Worm (Caenorhabditis elegans) whole organism, late embryonic: ENCODE measurements around the gene F35C11.6.

Experiments
- C08G9.2 ChIP-seq: sonication (generic microtip); optimal IDR thresholded peaks from 2 replicates; lab custom pipeline; 2016; ENCODE audit warnings: mild to moderate bottlenecking, missing genetic modification characterization, moderate library complexity, missing compliant biosample characterization
- C38D4.7 ChIP-seq: fragments of 200-800 bp; sonication (Bioruptor generic); optimal IDR thresholded peaks from 2 replicates; lab custom pipeline; 2018; ENCODE audit warnings: mild to moderate bottlenecking, missing genetic modification characterization, moderate library complexity, missing compliant biosample characterization
- K02D7.2 ChIP-seq: sonication (generic microtip); optimal IDR thresholded peaks from 2 replicates; lab custom pipeline; 2017; ENCODE audit warnings: mild to moderate bottlenecking, missing genetic modification characterization, missing compliant biosample characterization
- ceh-18 ChIP-seq: sonication (generic microtip); optimal IDR thresholded peaks from 2 replicates; lab custom pipeline; 2016; ENCODE audit warnings: missing genetic modification characterization, missing compliant biosample characterization
- ceh-19 ChIP-seq: fragments of 200-800 bp; sonication (Bioruptor generic); optimal IDR thresholded peaks from 2 replicates; lab custom pipeline; 2018; ENCODE audit warnings: mild to moderate bottlenecking, missing genetic modification characterization, missing compliant biosample characterization
- ceh-2 ChIP-seq: sonication (generic microtip); optimal IDR thresholded peaks from 2 replicates; lab custom pipeline; 2016; ENCODE audit warnings: missing genotype, missing genetic modification characterization, missing compliant biosample characterization
- ceh-24 ChIP-seq: sonication (generic microtip); optimal IDR thresholded peaks from 2 replicates; lab custom pipeline; 2016; ENCODE audit warnings: mild to moderate bottlenecking, missing genetic modification characterization, missing compliant biosample characterization
- ceh-30 ChIP-seq: fragments of 150-350 bp; optimal IDR thresholded peaks from 2 replicates; lab custom pipeline; 2014; ENCODE audit warnings: missing biosample characterization, missing genetic modification characterization
- ceh-45 ChIP-seq: fragments of 200-800 bp; sonication (Bioruptor generic); IDR thresholded peaks from 2 replicates; pipeline ENCODE4 v1.3.6; 2022; ENCODE audit warnings: missing genetic modification reagents, missing genetic modification characterization, missing compliant biosample characterization
- che-1 ChIP-seq: sonication (generic microtip); optimal IDR thresholded peaks from 2 replicates; lab custom pipeline; 2016; ENCODE audit warnings: mild to moderate bottlenecking, missing genetic modification characterization, missing compliant biosample characterization
- dmd-4 ChIP-seq: sonication (generic microtip); optimal IDR thresholded peaks from 2 replicates; lab custom pipeline; 2016; ENCODE audit warnings: borderline replicate concordance, missing genetic modification characterization, missing compliant biosample characterization
- dve-1 ChIP-seq: sonication (generic microtip); optimal IDR thresholded peaks from 2 replicates; lab custom pipeline; 2017; ENCODE audit warnings: antibody characterized with exemption, mild to moderate bottlenecking, missing genetic modification characterization, missing compliant biosample characterization
- elt-2 ChIP-seq: sonication (generic microtip); optimal IDR thresholded peaks from 2 replicates; lab custom pipeline; 2016; ENCODE audit warnings: missing genetic modification reagents, missing genetic modification characterization, missing compliant biosample characterization
- elt-4 ChIP-seq: sonication (generic microtip); optimal IDR thresholded peaks from 2 replicates; lab custom pipeline; 2016; ENCODE audit warnings: missing genetic modification characterization, missing compliant biosample characterization
- ets-4 ChIP-seq: sonication (generic microtip); optimal IDR thresholded peaks from 2 replicates; lab custom pipeline; 2016; ENCODE audit warnings: missing genetic modification characterization, missing compliant biosample characterization
- fkh-6 ChIP-seq: sonication (generic microtip); optimal IDR thresholded peaks from 2 replicates; lab custom pipeline; 2016; ENCODE audit warnings: missing genetic modification characterization, missing compliant biosample characterization
- gmeb-2 ChIP-seq: sonication (generic microtip); optimal IDR thresholded peaks from 2 replicates; lab custom pipeline; 2016; ENCODE audit warnings: missing genetic modification characterization, inconsistent platforms, missing compliant biosample characterization
- hlh-13 ChIP-seq: fragments of 200-800 bp; sonication (Bioruptor generic); optimal IDR thresholded peaks from 2 replicates; lab custom pipeline; 2018; ENCODE audit warnings: mild to moderate bottlenecking, missing genetic modification characterization, missing compliant biosample characterization
- lin-11 ChIP-seq: fragments of 200-800 bp; sonication (Bioruptor generic); optimal IDR thresholded peaks from 2 replicates; lab custom pipeline; 2018; ENCODE audit warnings: mild to moderate bottlenecking, missing genetic modification characterization, missing compliant biosample characterization
- nfya-1 ChIP-seq: sonication (generic microtip); optimal IDR thresholded peaks from 2 replicates; lab custom pipeline; 2017; ENCODE audit warnings: missing genetic modification characterization, mild to moderate bottlenecking, missing compliant biosample characterization, antibody characterized with exemption, moderate library complexity
- nhr-11 ChIP-seq: fragments of 150-350 bp; optimal IDR thresholded peaks from 2 replicates; lab custom pipeline; 2014; ENCODE audit warnings: missing biosample characterization, missing genetic modification characterization
- odd-2 ChIP-seq: sonication (generic microtip); optimal IDR thresholded peaks from 2 replicates; lab custom pipeline; 2017; ENCODE audit warnings: antibody characterized with exemption, mild to moderate bottlenecking, missing genetic modification characterization, missing compliant biosample characterization
- pag-3 ChIP-seq: sonication (generic microtip); optimal IDR thresholded peaks from 2 replicates; lab custom pipeline; 2016; ENCODE audit warnings: missing compliant biosample characterization, missing genetic modification characterization, borderline replicate concordance
- pat-9 ChIP-seq: fragments of 200-800 bp; sonication (Bioruptor generic); optimal IDR thresholded peaks from 2 replicates; lab custom pipeline; 2018; ENCODE audit warnings: mild to moderate bottlenecking, missing genetic modification characterization, moderate library complexity, missing compliant biosample characterization
- rnt-1 ChIP-seq: sonication (generic microtip); optimal IDR thresholded peaks from 2 replicates; lab custom pipeline; 2016; ENCODE audit warnings: missing genetic modification characterization, missing compliant biosample characterization
- sox-2 ChIP-seq: fragments of 200-800 bp; sonication (Bioruptor generic); IDR thresholded peaks from 2 replicates; pipeline ENCODE4 v1.3.6; 2022; ENCODE audit warnings: missing genetic modification reagents, missing genetic modification characterization, missing compliant biosample characterization
- sox-4 ChIP-seq: sonication (generic microtip); optimal IDR thresholded peaks from 2 replicates; lab custom pipeline; 2017; ENCODE audit warnings: mild to moderate bottlenecking, missing genetic modification characterization, inconsistent platforms, missing compliant biosample characterization
- syd-9 ChIP-seq: sonication (generic microtip); optimal IDR thresholded peaks from 2 replicates; lab custom pipeline; 2016; ENCODE audit warnings: mild to moderate bottlenecking, missing genetic modification characterization, moderate library complexity, missing compliant biosample characterization
- tbx-2 ChIP-seq: sonication (generic microtip); optimal IDR thresholded peaks from 2 replicates; lab custom pipeline; 2016; ENCODE audit warnings: missing genetic modification characterization, missing compliant biosample characterization
- ttx-3 ChIP-seq: sonication (generic microtip); optimal IDR thresholded peaks from 2 replicates; lab custom pipeline; 2016; ENCODE audit warnings: missing genetic modification reagents, missing genetic modification characterization, missing compliant biosample characterization
- unc-3 ChIP-seq, 2 experiments: fragments of 200-800 bp in 1 of 2; sonication (Bioruptor generic) in 1 of 2; sonication (generic microtip) in 1 of 2; conservative IDR thresholded peaks in 1 of 2; optimal IDR thresholded peaks in 1 of 2; 2 replicates each; pipeline versions ENCODE4 v1.3.6 to Lab custom; 2016 to 2022; ENCODE audit warnings: missing compliant biosample characterization in 2 of 2, missing genetic modification characterization in 2 of 2, missing genetic modification reagents in 1 of 2
- unc-42 ChIP-seq: sonication (generic microtip); optimal IDR thresholded peaks from 2 replicates; lab custom pipeline; 2016; ENCODE audit warnings: missing genotype, missing genetic modification characterization, missing compliant biosample characterization
- unc-55 ChIP-seq: sonication (generic microtip); optimal IDR thresholded peaks from 2 replicates; lab custom pipeline; 2017; ENCODE audit warnings: missing biosample characterization, missing genetic modification reagents, missing genetic modification characterization
- zip-5 ChIP-seq: sonication (generic microtip); optimal IDR thresholded peaks from 2 replicates; lab custom pipeline; 2016; ENCODE audit warnings: missing genetic modification characterization, missing compliant biosample characterization

The F35C11.6 gene

DNA sequence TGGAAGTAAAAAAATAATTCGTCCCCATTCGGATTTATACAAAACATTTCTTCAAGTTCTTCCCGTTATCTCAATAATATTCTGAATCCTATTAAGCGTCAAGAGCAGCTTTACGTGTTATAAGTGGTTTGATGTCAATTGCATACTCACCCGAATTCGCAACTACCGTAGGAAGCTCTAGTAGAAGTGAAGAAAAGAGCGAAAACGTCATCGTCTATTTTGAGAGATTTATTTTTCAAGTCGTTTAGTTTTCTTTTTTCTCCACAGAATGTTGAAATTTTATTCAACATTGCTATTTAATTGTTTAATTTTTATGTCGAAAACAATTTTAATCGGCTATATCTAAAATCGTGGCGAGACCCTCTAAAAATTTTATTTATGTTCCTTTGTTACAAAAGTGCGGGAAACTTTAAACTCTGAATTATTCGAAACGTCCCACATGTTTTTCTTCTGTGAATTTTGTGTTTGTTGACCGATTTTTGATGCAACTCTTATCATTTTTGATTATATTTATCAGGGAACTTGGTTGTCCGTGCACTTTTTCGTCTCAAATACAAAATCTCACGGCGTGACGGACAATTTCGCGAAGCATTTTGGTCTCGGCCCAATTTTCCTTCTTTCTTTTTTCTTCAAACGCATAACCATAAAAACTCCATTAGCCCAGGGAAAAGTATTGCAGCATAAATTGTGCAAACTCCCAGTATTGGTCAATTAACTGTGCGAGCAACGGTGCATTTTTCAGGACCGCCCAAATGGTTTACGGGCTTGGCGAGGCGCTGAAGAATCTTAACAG, 11.1 kb upstream of the F35C11.6 start, which contains the start of gene tdc-1:
Gene tdc-1, plus strand, starts transcription at position 743 of the 793 bp plus-strand sequence.
- no peak for TF ChIP-seq rnt-1 (tag; lab: Kevin White, UChicago)
- TF ChIP-seq nfya-1 (tag; lab: Kevin White, UChicago) = no peak
- no peak for TF ChIP-seq dmd-4 (tag; lab: Kevin White, UChicago)
- TF ChIP-seq elt-2 = peak; percentile 3
- TF ChIP-seq odd-2 (tag; lab: Kevin White, UChicago) = no peak

DNA sequence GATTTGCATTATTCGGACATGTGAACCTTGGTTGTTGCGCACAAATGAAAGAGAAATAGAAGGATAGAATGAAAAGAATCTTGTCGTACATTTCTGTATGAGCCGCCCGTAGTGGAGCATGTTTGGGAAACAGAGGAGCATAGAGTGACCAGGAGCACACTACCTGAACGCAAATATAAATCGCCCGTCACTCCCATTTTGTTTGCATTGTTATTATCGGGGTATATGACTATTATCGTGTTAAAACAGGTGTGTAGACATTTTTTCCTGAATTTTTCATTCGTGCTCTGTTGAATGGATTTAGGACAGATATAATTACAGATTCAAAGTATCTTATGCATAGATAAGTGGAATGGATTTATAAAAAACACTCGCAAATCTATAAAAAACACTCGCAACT, 10.4 kb upstream of the F35C11.6 start, which contains the start of gene K01C8.2:
Gene K01C8.2, minus strand, starts transcription at position 101 of the 400 bp plus-strand sequence.
- TF ChIP-seq dve-1 (tag; lab: Kevin White, UChicago) = no peak
- no peak for TF ChIP-seq rnt-1 (tag; lab: Kevin White, UChicago)
- no peak for TF ChIP-seq unc-55
- no peak for TF ChIP-seq ceh-30 (tag; lab: Kevin White, UChicago)
- no peak for TF ChIP-seq lin-11 (tag; lab: Kevin White, UChicago)
- no peak for TF ChIP-seq C08G9.2 (tag; lab: Kevin White, UChicago)
- no peak for TF ChIP-seq pat-9 (tag; lab: Kevin White, UChicago)
- no peak for TF ChIP-seq ceh-18 (tag; lab: Kevin White, UChicago)
- no peak for TF ChIP-seq hlh-13 (GFP tag; lab: Kevin White, UChicago)
- no peak for TF ChIP-seq zip-5
- TF ChIP-seq tbx-2 (tag; lab: Kevin White, UChicago) = no peak
- no peak for TF ChIP-seq ceh-2 (tag; lab: Kevin White, UChicago)
- TF ChIP-seq ceh-45 (GFP tag; lab: Robert Waterston, UW) = no peak
- no peak for TF ChIP-seq ceh-19 (GFP tag; lab: Kevin White, UChicago)
- no peak for TF ChIP-seq ceh-24 (tag; lab: Kevin White, UChicago)
- TF ChIP-seq unc-42 (tag; lab: Kevin White, UChicago) = no peak
- no peak for TF ChIP-seq K02D7.2 (tag; lab: Kevin White, UChicago)
- no peak for TF ChIP-seq unc-3 (GFP tag; conservative IDR thresholded peaks at IDR 0.05; lab: Robert Waterston, UW)
- no peak for TF ChIP-seq unc-3 (tag; optimal IDR thresholded peaks at IDR 0.05; lab: Kevin White, UChicago)

DNA sequence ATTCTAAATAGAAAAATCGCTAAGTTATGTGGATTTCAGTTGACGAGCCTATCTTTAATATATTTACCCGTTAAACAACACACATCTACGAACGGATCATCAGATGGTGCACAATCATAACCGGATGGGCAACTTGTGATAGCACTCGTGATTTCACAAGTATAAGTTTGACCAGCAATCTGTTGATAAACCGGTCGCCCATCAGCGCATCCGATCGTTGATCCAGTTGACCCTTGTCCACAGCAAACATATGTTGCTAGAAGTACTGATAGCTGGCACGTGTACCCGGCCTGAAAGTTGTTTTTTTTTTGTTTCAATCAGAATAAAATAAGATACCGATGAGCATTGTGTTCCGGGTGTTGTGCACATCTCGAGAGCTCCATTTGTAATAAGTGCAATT, 8.7 kb upstream of the F35C11.6 start:
- TF ChIP-seq elt-2 = no peak
- TF ChIP-seq ets-4 (tag; lab: Kevin White, UChicago) = no peak
- no peak for TF ChIP-seq fkh-6 (tag; lab: Kevin White, UChicago)
- TF ChIP-seq sox-2 (GFP tag; lab: Robert Waterston, UW) = no peak
- no peak for TF ChIP-seq pag-3 (tag; lab: Kevin White, UChicago)
- no peak for TF ChIP-seq syd-9 (tag; lab: Kevin White, UChicago)
- no peak for TF ChIP-seq nhr-11
- no peak for TF ChIP-seq unc-42 (tag; lab: Kevin White, UChicago)
- TF ChIP-seq sox-4 (tag; lab: Kevin White, UChicago) = no peak
- no peak for TF ChIP-seq C38D4.7 (GFP tag; lab: Kevin White, UChicago)
- no peak for TF ChIP-seq elt-4 (tag; lab: Kevin White, UChicago)

DNA sequence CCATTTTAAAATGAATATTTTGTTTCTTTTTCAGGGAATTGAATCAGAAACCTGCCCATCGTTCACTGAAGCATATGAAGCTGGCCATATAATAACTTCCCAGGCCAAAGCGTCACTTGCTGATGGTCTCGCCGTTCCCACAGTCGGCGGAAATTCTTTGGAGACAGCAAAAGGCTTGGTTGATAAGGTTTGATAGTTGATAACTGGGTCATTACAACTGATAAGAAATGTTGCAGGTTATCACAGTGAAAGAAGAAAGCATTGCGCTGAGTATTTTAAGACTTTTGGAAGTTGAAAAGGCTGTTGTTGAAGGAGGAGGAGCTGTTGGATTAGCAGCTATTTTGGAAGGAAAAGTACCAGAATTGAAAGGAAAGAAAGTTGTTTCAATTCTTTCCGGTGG, 7.6 kb upstream of the F35C11.6 start:
- TF ChIP-seq K02D7.2 (tag; lab: Kevin White, UChicago) = no peak
- peak; percentile 91 for TF ChIP-seq elt-2
- no peak for TF ChIP-seq syd-9 (tag; lab: Kevin White, UChicago)
- no peak for TF ChIP-seq unc-3 (GFP tag; conservative IDR thresholded peaks at IDR 0.05; lab: Robert Waterston, UW)
- no peak for TF ChIP-seq unc-3 (tag; optimal IDR thresholded peaks at IDR 0.05; lab: Kevin White, UChicago)
- TF ChIP-seq che-1 (tag; lab: Kevin White, UChicago) = no peak
- no peak for TF ChIP-seq gmeb-2 (tag; lab: Kevin White, UChicago)
- TF ChIP-seq dve-1 (tag; lab: Kevin White, UChicago) = no peak
- no peak for TF ChIP-seq ttx-3 (tag; lab: Kevin White, UChicago)
- TF ChIP-seq, all 69 proteins: peak for 1
